Worm (Caenorhabditis elegans) whole organism, early embryonic: ENCODE results near the gene Y69H2.10.

Source experiments
- B0310.2 ChIP-seq: sonication (generic microtip); optimal IDR thresholded peaks from 2 replicates; lab custom pipeline; 2016; ENCODE audit warnings: mild to moderate bottlenecking, missing genetic modification characterization, missing compliant biosample characterization
- F13C5.2 ChIP-seq: sonication (generic microtip); optimal IDR thresholded peaks from 2 replicates; lab custom pipeline; 2017; ENCODE audit warnings: mild to moderate bottlenecking, missing genetic modification characterization, inconsistent platforms, missing compliant biosample characterization
- aly-1 ChIP-seq: sonication (generic microtip); optimal IDR thresholded peaks from 2 replicates; lab custom pipeline; 2016; ENCODE audit warnings: missing genetic modification characterization, missing compliant biosample characterization
- ama-1 ChIP-seq: fragments of 150-350 bp; optimal IDR thresholded peaks from 2 replicates; lab custom pipeline; 2014
- ceh-13 ChIP-seq: fragments of 200-800 bp; sonication (Bioruptor generic); optimal IDR thresholded peaks from 2 replicates; lab custom pipeline; 2018; ENCODE audit warnings: mild to moderate bottlenecking, missing genetic modification characterization, missing compliant biosample characterization
- ceh-36 ChIP-seq: sonication (generic microtip); optimal IDR thresholded peaks from 2 replicates; lab custom pipeline; 2016; ENCODE audit warnings: missing genetic modification characterization, inconsistent platforms, missing compliant biosample characterization
- ets-7 ChIP-seq: sonication (generic microtip); optimal IDR thresholded peaks from 2 replicates; lab custom pipeline; 2016; ENCODE audit warnings: missing genotype, missing genetic modification characterization, missing compliant biosample characterization
- flt-1 ChIP-seq: fragments of 200-800 bp; sonication (Bioruptor generic); IDR thresholded peaks from 2 replicates; pipeline ENCODE4 v1.3.6; 2022; ENCODE audit warnings: missing genetic modification characterization, missing compliant biosample characterization
- hmbx-1 ChIP-seq: sonication (generic microtip); optimal IDR thresholded peaks from 2 replicates; lab custom pipeline; 2016; ENCODE audit warnings: mild to moderate bottlenecking, missing genetic modification characterization, missing compliant biosample characterization
- hmg-4 ChIP-seq: fragments of 200-800 bp; sonication (Bioruptor generic); optimal IDR thresholded peaks from 2 replicates; lab custom pipeline; 2018; ENCODE audit warnings: mild to moderate bottlenecking, missing genetic modification characterization, missing compliant biosample characterization
- hnd-1 ChIP-seq: sonication (generic microtip); optimal IDR thresholded peaks from 2 replicates; lab custom pipeline; 2016; ENCODE audit warnings: missing genetic modification characterization, missing compliant biosample characterization
- pes-1 ChIP-seq: fragments of 200-800 bp; sonication (Bioruptor generic); IDR thresholded peaks from 2 replicates; pipeline ENCODE4 v1.3.6; 2022; ENCODE audit warnings: missing genetic modification reagents, missing genetic modification characterization, missing compliant biosample characterization
- scrt-1 ChIP-seq: fragments of 200-800 bp; sonication (Bioruptor generic); IDR thresholded peaks from 2 replicates; pipeline ENCODE4 v1.3.6; 2022; ENCODE audit warnings: missing genetic modification characterization, missing compliant biosample characterization
- sea-1 ChIP-seq: fragments of 200-800 bp; sonication (Bioruptor generic); conservative IDR thresholded peaks from 2 replicates; pipeline ENCODE4 v1.3.6; 2022; ENCODE audit warnings: missing genetic modification characterization, missing compliant biosample characterization
- tbx-11 ChIP-seq: fragments of 200-800 bp; sonication (Bioruptor generic); IDR thresholded peaks from 2 replicates; pipeline ENCODE4 v1.3.6; 2022; ENCODE audit warnings: missing genetic modification characterization, missing compliant biosample characterization
- tbx-37 ChIP-seq: fragments of 200-800 bp; sonication (Bioruptor generic); conservative IDR thresholded peaks from 2 replicates; pipeline ENCODE4 v1.3.6; 2022; ENCODE audit warnings: missing genetic modification reagents, missing genetic modification characterization, missing compliant biosample characterization
- tra-4 ChIP-seq: sonication (generic microtip); optimal IDR thresholded peaks from 2 replicates; lab custom pipeline; 2017; ENCODE audit warnings: missing genetic modification characterization, missing compliant biosample characterization

The Y69H2.10 gene

DNA sequence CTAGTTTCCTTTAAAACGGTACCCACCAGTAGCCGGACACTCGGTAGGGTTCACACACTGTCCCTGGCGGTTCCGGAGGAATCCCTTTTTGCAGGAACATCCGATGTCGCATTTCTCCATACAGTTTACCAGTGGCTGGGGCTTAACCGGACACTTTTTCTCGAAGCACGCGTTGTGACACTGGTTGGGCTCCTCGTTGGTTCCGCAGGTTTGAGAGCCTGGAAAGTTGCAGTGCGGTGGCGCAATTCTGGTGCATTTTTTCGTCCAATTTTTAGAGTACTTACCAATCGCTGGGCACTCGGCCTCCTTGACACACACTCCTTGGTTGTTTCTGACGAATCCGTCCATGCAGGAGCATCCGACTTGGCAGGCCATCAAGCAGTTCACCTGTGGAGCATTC lies 7.8 kb upstream of the Y69H2.10 start:
- TF ChIP-seq tbx-11 (GFP tag; lab: Robert Waterston, UW) (no peak), flt-1 (GFP tag; lab: Robert Waterston, UW) (no peak), pes-1 (no peak), hmg-4 (no peak), hmbx-1 (no peak), ets-7 (tag; lab: Kevin White, UChicago) (no peak), F13C5.2 (tag; lab: Kevin White, UChicago) (no peak), tbx-37 (GFP tag; lab: Robert Waterston, UW) (no peak), ama-1 (lab: Kevin White, UChicago) (no peak), sea-1 (GFP tag; lab: Robert Waterston, UW) (no peak), scrt-1 (GFP tag; lab: Robert Waterston, UW) (no peak), ceh-13 (GFP tag; lab: Kevin White, UChicago) (no peak)

DNA sequence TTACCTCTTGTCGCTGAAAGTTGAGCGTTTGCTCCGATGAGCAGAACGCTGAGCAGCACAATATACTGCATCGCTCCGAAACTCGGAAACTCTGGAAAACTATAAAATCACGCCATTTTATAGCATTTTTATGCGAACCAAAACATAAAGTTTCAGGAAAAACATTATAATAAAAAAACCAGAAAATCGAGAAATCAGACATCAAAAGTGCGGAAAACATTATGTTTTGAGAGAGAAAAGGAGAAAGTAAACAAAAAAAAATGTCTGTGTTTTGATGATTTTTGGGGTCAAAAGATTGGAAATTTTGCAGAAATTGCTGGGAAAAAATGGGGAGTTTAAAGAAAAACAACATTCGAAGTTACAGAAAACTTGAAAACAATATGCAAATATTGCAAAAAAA lies 6.1 kb upstream of the Y69H2.10 start, which contains the start of gene Y69H2.3:
Y69H2.3 (minus strand) TSS at position 101 of the 400 bp plus-strand sequence.
- TF ChIP-seq tbx-37 (GFP tag; lab: Robert Waterston, UW), result no peak
- no peak for TF ChIP-seq ama-1 (lab: Kevin White, UChicago)
- no peak for TF ChIP-seq B0310.2
- TF ChIP-seq ets-7 (tag; lab: Kevin White, UChicago), result no peak
- TF ChIP-seq flt-1 (GFP tag; lab: Robert Waterston, UW), result no peak
- TF ChIP-seq hmbx-1, result no peak
- TF ChIP-seq ceh-36, result no peak
- no peak for TF ChIP-seq scrt-1 (GFP tag; lab: Robert Waterston, UW)
- no peak for TF ChIP-seq pes-1
- no peak for TF ChIP-seq hnd-1 (tag; lab: Kevin White, UChicago)
- TF ChIP-seq ceh-13 (GFP tag; lab: Kevin White, UChicago), result no peak

DNA sequence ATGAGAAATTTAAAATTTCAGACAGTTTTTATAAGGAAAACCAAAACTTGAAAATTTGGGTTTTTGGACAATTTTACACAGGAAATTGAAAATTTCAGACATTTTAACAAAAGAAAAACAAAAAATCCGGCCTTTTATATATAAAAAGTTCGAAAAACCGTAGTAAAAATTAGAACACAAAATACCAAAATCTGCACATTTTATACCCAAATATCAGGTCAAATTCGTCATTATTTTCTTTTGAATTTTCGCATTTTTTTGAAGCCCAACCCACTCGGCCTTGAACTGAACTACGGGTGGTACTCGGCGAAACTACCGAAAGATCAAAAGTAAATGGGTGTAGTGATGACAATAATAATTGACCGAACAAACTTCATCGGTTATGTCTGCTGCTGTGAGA lies 2.9 kb upstream of the Y69H2.10 start:
- TF ChIP-seq flt-1 (GFP tag; lab: Robert Waterston, UW) (no peak), B0310.2 (no peak), sea-1 (GFP tag; lab: Robert Waterston, UW) (no peak), pes-1 (no peak), ceh-13 (GFP tag; lab: Kevin White, UChicago) (no peak), F13C5.2 (tag; lab: Kevin White, UChicago) (no peak), tra-4 (tag; lab: Kevin White, UChicago) (no peak), ets-7 (tag; lab: Kevin White, UChicago) (no peak), scrt-1 (GFP tag; lab: Robert Waterston, UW) (no peak), hnd-1 (tag; lab: Kevin White, UChicago) (no peak), tbx-11 (GFP tag; lab: Robert Waterston, UW) (no peak), hmg-4 (no peak), ama-1 (lab: Kevin White, UChicago) (no peak), hmbx-1 (no peak), aly-1 (no peak), ceh-36 (no peak), tbx-37 (GFP tag; lab: Robert Waterston, UW) (no peak)

DNA sequence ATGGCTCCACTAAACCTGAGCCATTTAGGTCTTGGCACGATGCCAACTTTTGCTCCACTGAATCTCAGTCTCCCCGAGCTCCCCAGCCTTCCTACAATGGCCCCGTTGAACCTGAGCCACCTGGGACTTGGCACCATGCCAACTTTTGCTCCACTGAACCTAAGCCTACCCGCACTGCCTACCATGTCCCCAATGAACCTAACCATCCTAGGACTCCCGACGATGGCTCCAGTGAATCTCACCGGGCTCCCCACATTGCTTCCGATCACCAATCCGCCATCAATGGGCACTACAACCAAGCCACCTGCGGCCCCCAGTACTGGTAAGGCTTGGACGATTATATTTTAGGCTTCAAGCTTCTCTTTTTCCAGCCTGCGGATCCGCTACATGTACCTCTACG lies 1.7 kb downstream of the Y69H2.10 start:
- TF ChIP-seq ets-7 (tag; lab: Kevin White, UChicago) (no peak), aly-1 (peak; percentile 27)

DNA sequence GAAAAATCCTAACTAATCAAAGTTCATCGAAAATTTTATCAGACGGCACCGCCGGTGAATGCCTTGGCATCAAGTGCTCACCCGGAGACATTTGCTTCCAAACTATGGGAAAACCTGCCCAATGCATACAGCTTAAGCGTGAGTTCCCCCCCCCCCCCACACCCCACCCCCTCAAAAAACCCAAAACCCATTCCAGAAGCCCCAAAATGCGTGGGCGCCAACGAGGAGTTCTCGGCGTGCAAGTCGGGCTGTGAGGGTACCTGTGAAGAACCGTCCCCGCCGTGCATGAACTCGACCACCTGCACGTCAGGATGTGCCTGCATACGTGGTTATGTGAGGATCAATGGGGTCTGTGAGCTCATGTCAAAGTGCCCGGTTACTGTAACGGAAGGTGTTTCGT lies 4.2 kb downstream of the Y69H2.10 start:
- TF ChIP-seq hnd-1 (tag; lab: Kevin White, UChicago), result no peak
- no peak for TF ChIP-seq hmbx-1
- no peak for TF ChIP-seq flt-1 (GFP tag; lab: Robert Waterston, UW)

DNA sequence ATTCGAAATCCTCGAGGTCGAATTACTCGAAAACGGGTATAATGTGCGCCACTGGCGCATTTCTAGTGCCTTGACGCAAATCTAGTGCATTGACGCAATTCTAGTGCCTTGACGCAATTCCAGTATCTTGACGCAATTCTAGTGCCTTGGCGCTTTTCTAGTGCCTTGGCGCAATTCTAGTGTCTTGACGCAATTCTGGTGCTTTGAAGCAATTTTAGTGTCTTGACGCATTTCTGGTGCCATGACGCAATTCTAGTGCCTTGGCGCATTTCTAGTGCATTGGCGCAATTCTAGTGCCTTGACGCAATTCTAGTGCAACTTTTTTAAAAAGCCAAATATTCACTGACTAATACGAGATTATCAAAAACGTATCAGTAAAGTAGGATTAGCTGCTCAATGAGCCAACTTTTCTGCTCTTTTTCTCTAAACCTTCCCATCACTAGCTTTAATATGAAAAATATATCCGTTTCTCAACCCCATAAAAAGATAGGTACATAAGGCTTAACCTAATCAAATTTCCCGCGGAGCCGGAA lies 14.4 kb downstream of the Y69H2.10 start, which contains the start of gene Y69H2.17:
Y69H2.17 (plus strand) TSS at position 483 of the 533 bp plus-strand sequence.
- no peak for TF ChIP-seq B0310.2
- TF ChIP-seq aly-1, result no peak
- TF ChIP-seq flt-1 (GFP tag; lab: Robert Waterston, UW), result no peak
- no peak for TF ChIP-seq ceh-36
- TF ChIP-seq ets-7 (tag; lab: Kevin White, UChicago), result no peak
- TF ChIP-seq tbx-11 (GFP tag; lab: Robert Waterston, UW), result no peak
- TF ChIP-seq scrt-1 (GFP tag; lab: Robert Waterston, UW), result no peak
- TF ChIP-seq sea-1 (GFP tag; lab: Robert Waterston, UW), result no peak
- TF ChIP-seq ama-1 (lab: Kevin White, UChicago), result no peak
- TF ChIP-seq hmbx-1, result no peak
- no peak for TF ChIP-seq tbx-37 (GFP tag; lab: Robert Waterston, UW)
- no peak for TF ChIP-seq pes-1
- no peak for TF ChIP-seq hmg-4
- TF ChIP-seq F13C5.2 (tag; lab: Kevin White, UChicago), result no peak

DNA sequence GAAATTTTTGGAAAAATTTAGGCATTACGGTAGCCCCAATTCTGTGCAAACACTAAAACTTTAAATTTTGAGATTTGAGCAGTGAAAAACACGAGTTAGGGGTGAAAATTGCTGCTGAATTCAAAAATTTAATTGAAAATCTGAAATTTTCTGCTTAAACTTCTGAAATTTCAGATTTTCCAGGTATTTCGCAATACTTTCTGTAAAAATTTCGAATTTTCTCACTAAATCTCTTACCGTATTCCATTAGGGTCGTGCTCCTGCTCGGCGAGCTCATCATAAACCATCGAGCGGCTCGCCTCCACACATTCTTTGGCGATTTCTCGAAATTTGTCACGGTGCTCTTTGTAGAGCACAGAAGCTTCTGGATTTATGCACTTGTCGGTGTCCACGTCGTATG lies 17.2 kb downstream of the Y69H2.10 start:
- no peak for TF ChIP-seq tbx-37 (GFP tag; lab: Robert Waterston, UW)
- TF ChIP-seq tbx-11 (GFP tag; lab: Robert Waterston, UW), result no peak
- no peak for TF ChIP-seq ceh-13 (GFP tag; lab: Kevin White, UChicago)
- no peak for TF ChIP-seq flt-1 (GFP tag; lab: Robert Waterston, UW)
- TF ChIP-seq tra-4 (tag; lab: Kevin White, UChicago), result no peak
- no peak for TF ChIP-seq hmg-4
- TF ChIP-seq hnd-1 (tag; lab: Kevin White, UChicago), result no peak
- no peak for TF ChIP-seq ama-1 (lab: Kevin White, UChicago)
- no peak for TF ChIP-seq aly-1
- no peak for TF ChIP-seq pes-1
- TF ChIP-seq ets-7 (tag; lab: Kevin White, UChicago), result no peak
- TF ChIP-seq ceh-36, result no peak
- TF ChIP-seq hmbx-1, result no peak
- TF ChIP-seq F13C5.2 (tag; lab: Kevin White, UChicago), result no peak
- TF ChIP-seq sea-1 (GFP tag; lab: Robert Waterston, UW), result no peak
- TF ChIP-seq scrt-1 (GFP tag; lab: Robert Waterston, UW), result no peak

DNA sequence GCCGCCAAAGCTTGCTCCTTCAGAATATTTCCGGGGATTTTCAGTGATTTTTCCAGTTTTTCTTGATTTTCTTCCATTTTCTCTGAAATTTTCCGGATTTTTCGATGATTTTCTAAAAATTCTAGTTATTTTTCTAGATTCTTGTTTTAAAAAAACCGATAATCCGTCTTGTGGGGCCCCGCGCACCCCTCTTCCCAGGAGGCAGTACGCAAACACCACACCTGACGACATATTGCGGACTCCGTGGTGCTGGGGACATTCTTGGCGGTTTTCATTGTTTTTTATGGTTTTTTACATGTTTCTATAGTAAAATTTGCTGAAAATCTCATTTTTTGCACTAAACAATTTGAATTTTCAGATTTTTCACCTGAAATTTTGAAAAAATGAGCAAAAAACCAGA lies 19.6 kb downstream of the Y69H2.10 start, which contains the start of the genes ubc-19 and Y69H2.7:
ubc-19 (minus strand) TSS at position 82 of the 400 bp plus-strand sequence.
Y69H2.7 (plus strand) TSS at position 309 of the 400 bp plus-strand sequence.
- no peak for TF ChIP-seq ceh-13 (GFP tag; lab: Kevin White, UChicago)
- TF ChIP-seq scrt-1 (GFP tag; lab: Robert Waterston, UW), result no peak
- no peak for TF ChIP-seq tbx-11 (GFP tag; lab: Robert Waterston, UW)
- no peak for TF ChIP-seq tra-4 (tag; lab: Kevin White, UChicago)
- no peak for TF ChIP-seq ets-7 (tag; lab: Kevin White, UChicago)
- TF ChIP-seq hmg-4, result peak; percentile 5
- no peak for TF ChIP-seq tbx-37 (GFP tag; lab: Robert Waterston, UW)
- no peak for TF ChIP-seq sea-1 (GFP tag; lab: Robert Waterston, UW)
- no peak for TF ChIP-seq ama-1 (lab: Kevin White, UChicago)
